Worm (Caenorhabditis elegans) whole organism, young adult: ENCODE measurements around the gene Y45G5AM.4.

Experiments used
- B0019.2 ChIP-seq: fragments of 200-800 bp; sonication (Bioruptor generic); conservative IDR thresholded peaks from 2 replicates; pipeline ENCODE4 v1.3.6; 2022; ENCODE audit warnings: missing genetic modification reagents, missing genetic modification characterization, missing compliant biosample characterization
- B0035.1 ChIP-seq: sonication (generic microtip); optimal IDR thresholded peaks from 2 replicates; lab custom pipeline; 2016; ENCODE audit warnings: missing genetic modification characterization, mild to moderate bottlenecking, missing compliant biosample characterization, missing genotype, missing genetic modification reagents
- F33H1.4 ChIP-seq: fragments of 200-800 bp; sonication (Bioruptor generic); IDR thresholded peaks from 2 replicates; pipeline ENCODE4 v1.3.6; 2022; ENCODE audit warnings: missing genetic modification reagents, missing genetic modification characterization, missing compliant biosample characterization
- F49E8.2 ChIP-seq: sonication (generic microtip); optimal IDR thresholded peaks from 3 replicates; lab custom pipeline; 2017; ENCODE audit warnings: missing genetic modification characterization, mild to moderate bottlenecking, missing compliant biosample characterization, antibody characterized with exemption, moderate library complexity; ENCODE audit not compliant: insufficient read depth
- F57A8.1 ChIP-seq: fragments of 200-800 bp; sonication (Bioruptor generic); optimal IDR thresholded peaks from 2 replicates; lab custom pipeline; 2018; ENCODE audit warnings: mild to moderate bottlenecking, missing genetic modification characterization, moderate library complexity, missing compliant biosample characterization
- K11D2.4 ChIP-seq: fragments of 200-800 bp; sonication (Bioruptor generic); IDR thresholded peaks from 2 replicates; pipeline ENCODE4 v1.3.6; 2022; ENCODE audit warnings: missing genetic modification reagents, missing genetic modification characterization, missing compliant biosample characterization
- T26A5.8 ChIP-seq: sonication (generic microtip); optimal IDR thresholded peaks from 2 replicates; lab custom pipeline; 2016; ENCODE audit warnings: missing genetic modification characterization, missing compliant biosample characterization
- Y67H2A.10 ChIP-seq: fragments of 200-800 bp; sonication (Bioruptor generic); conservative IDR thresholded peaks from 2 replicates; pipeline ENCODE4 v1.3.6; 2022; ENCODE audit warnings: missing genetic modification reagents, missing genetic modification characterization, missing compliant biosample characterization
- Y79H2A.3 ChIP-seq: fragments of 200-800 bp; sonication (Bioruptor generic); conservative IDR thresholded peaks from 2 replicates; pipeline ENCODE4 v1.3.6; 2022; ENCODE audit warnings: missing genetic modification reagents, missing genetic modification characterization, missing compliant biosample characterization
- Y95B8A.8 ChIP-seq: fragments of 200-800 bp; sonication (Bioruptor generic); IDR thresholded peaks from 2 replicates; pipeline ENCODE4 v1.3.6; 2022; ENCODE audit warnings: missing genetic modification reagents, missing genetic modification characterization, missing compliant biosample characterization
- akir-1 ChIP-seq: fragments of 200-800 bp; sonication (Bioruptor generic); optimal IDR thresholded peaks from 2 replicates; lab custom pipeline; 2018; ENCODE audit warnings: mild to moderate bottlenecking, missing genetic modification characterization, moderate library complexity, missing compliant biosample characterization
- aptf-3 ChIP-seq: fragments of 200-800 bp; sonication (Bioruptor generic); IDR thresholded peaks from 2 replicates; pipeline ENCODE4 v1.3.6; 2022; ENCODE audit warnings: missing genetic modification characterization, missing compliant biosample characterization
- atf-7 ChIP-seq: sonication (generic microtip); optimal IDR thresholded peaks from 2 replicates; lab custom pipeline; 2017; ENCODE audit warnings: mild to moderate bottlenecking, missing genetic modification characterization, missing compliant biosample characterization
- attf-5 ChIP-seq: fragments of 200-800 bp; sonication (Bioruptor generic); optimal IDR thresholded peaks from 2 replicates; lab custom pipeline; 2018; ENCODE audit warnings: mild to moderate bottlenecking, missing genetic modification characterization, missing compliant biosample characterization
- ccch-3 ChIP-seq: fragments of 200-800 bp; sonication (Bioruptor generic); optimal IDR thresholded peaks from 2 replicates; lab custom pipeline; 2018; ENCODE audit warnings: mild to moderate bottlenecking, missing genetic modification characterization, missing compliant biosample characterization
- cebp-1 ChIP-seq, 2 experiments: fragments of 200-800 bp in 1 of 2; sonication (Bioruptor generic) in 1 of 2; sonication (generic microtip) in 1 of 2; IDR thresholded peaks in 1 of 2; optimal IDR thresholded peaks in 1 of 2; 2 replicates each; pipeline versions ENCODE4 v1.3.6 to Lab custom; 2017 to 2022; ENCODE audit warnings: missing compliant biosample characterization in 2 of 2, missing genetic modification characterization in 2 of 2, mild to moderate bottlenecking in 1 of 2, missing genetic modification reagents in 1 of 2, moderate library complexity in 1 of 2
- ceh-58 ChIP-seq: fragments of 200-800 bp; sonication (Bioruptor generic); IDR thresholded peaks from 2 replicates; pipeline ENCODE4 v1.3.6; 2022; ENCODE audit warnings: missing genetic modification characterization, missing compliant biosample characterization
- ceh-79 ChIP-seq: sonication (generic microtip); optimal IDR thresholded peaks from 2 replicates; lab custom pipeline; 2017; ENCODE audit warnings: mild to moderate bottlenecking, missing genetic modification characterization, missing compliant biosample characterization
- ceh-91 ChIP-seq: fragments of 200-800 bp; sonication (Bioruptor generic); IDR thresholded peaks from 2 replicates; pipeline ENCODE4 v1.3.6; 2022; ENCODE audit warnings: missing genetic modification reagents, missing genetic modification characterization, missing compliant biosample characterization
- dpl-1 ChIP-seq: fragments of 150-350 bp; optimal IDR thresholded peaks from 2 replicates; lab custom pipeline; 2014; ENCODE audit warnings: missing biosample characterization, missing genetic modification reagents, missing genetic modification characterization
- egl-44 ChIP-seq: fragments of 200-800 bp; sonication (Bioruptor generic); IDR thresholded peaks from 2 replicates; pipeline ENCODE4 v1.3.6; 2022; ENCODE audit warnings: missing genetic modification reagents, missing genetic modification characterization, missing compliant biosample characterization
- him-1 ChIP-seq: sonication (generic microtip); optimal IDR thresholded peaks from 2 replicates; lab custom pipeline; 2016; ENCODE audit warnings: missing genotype, missing genetic modification reagents, missing genetic modification characterization, missing compliant biosample characterization
- hlh-12 ChIP-seq: sonication (generic microtip); optimal IDR thresholded peaks from 2 replicates; lab custom pipeline; 2016; ENCODE audit warnings: missing genetic modification characterization, missing compliant biosample characterization
- hmg-1.2 ChIP-seq: fragments of 200-800 bp; sonication (Bioruptor generic); IDR thresholded peaks from 2 replicates; pipeline ENCODE4 v1.3.6; 2022; ENCODE audit warnings: missing genetic modification reagents, missing genetic modification characterization, missing compliant biosample characterization
- hsf-1 ChIP-seq: fragments of 200-800 bp; sonication (Bioruptor generic); IDR thresholded peaks from 2 replicates; pipeline ENCODE4 v1.3.6; 2022; ENCODE audit warnings: missing genetic modification reagents, missing genetic modification characterization, missing compliant biosample characterization
- lag-1 ChIP-seq: fragments of 200-800 bp; sonication (Bioruptor generic); IDR thresholded peaks from 2 replicates; pipeline ENCODE4 v1.3.6; 2022; ENCODE audit warnings: missing genetic modification reagents, missing genetic modification characterization, missing compliant biosample characterization
- lin-35 ChIP-seq, 3 experiments: fragments of 150-350 bp in 2 of 3; sonication (generic microtip) in 1 of 3; optimal IDR thresholded peaks; 2 replicates each; lab custom pipeline; 2014 to 2018; ENCODE audit warnings: missing biosample characterization in 3 of 3, missing genetic modification characterization in 3 of 3, missing genetic modification reagents in 3 of 3
- lsl-1 ChIP-seq: fragments of 200-800 bp; sonication (Bioruptor generic); optimal IDR thresholded peaks from 2 replicates; lab custom pipeline; 2018; ENCODE audit warnings: mild to moderate bottlenecking, missing genetic modification characterization, moderate library complexity, missing compliant biosample characterization
- madf-3 ChIP-seq: fragments of 200-800 bp; sonication (Bioruptor generic); IDR thresholded peaks from 2 replicates; pipeline ENCODE4 v1.3.6; 2022; ENCODE audit warnings: missing genetic modification reagents, missing genetic modification characterization, missing compliant biosample characterization
- mel-28 ChIP-seq: sonication (generic microtip); optimal IDR thresholded peaks from 2 replicates; lab custom pipeline; 2016; ENCODE audit warnings: borderline replicate concordance, mild to moderate bottlenecking, missing genetic modification characterization, missing compliant biosample characterization
- nhr-80 ChIP-seq: sonication (generic microtip); optimal IDR thresholded peaks from 2 replicates; lab custom pipeline; 2016; ENCODE audit warnings: missing genetic modification characterization, missing compliant biosample characterization
- pha-4 ChIP-seq: fragments of 150-350 bp; sonication (generic microtip); optimal IDR thresholded peaks from 2 replicates; lab custom pipeline; 2014; ENCODE audit warnings: missing biosample characterization, missing genetic modification reagents, missing genetic modification characterization
- rcor-1 ChIP-seq: fragments of 200-800 bp; sonication (Bioruptor generic); IDR thresholded peaks from 2 replicates; pipeline ENCODE4 v1.3.6; 2022; ENCODE audit warnings: missing genetic modification reagents, missing genetic modification characterization, missing compliant biosample characterization
- rec-8 ChIP-seq, 2 experiments: sonication (generic microtip); optimal IDR thresholded peaks; 2 replicates each; lab custom pipeline; 2016; ENCODE audit warnings: mild to moderate bottlenecking in 2 of 2, missing genetic modification characterization in 2 of 2, missing genetic modification reagents in 2 of 2, missing genotype in 2 of 2, missing biosample characterization in 1 of 2, missing compliant biosample characterization in 1 of 2, moderate library complexity in 1 of 2
- snpc-4 ChIP-seq, 5 experiments: fragments of 150-350 bp in 1 of 5; sonication (generic microtip) in 4 of 5; optimal IDR thresholded peaks; 2 replicates each; lab custom pipeline; 2014 to 2018; ENCODE audit warnings: missing genetic modification characterization in 5 of 5, missing biosample characterization in 3 of 5, antibody characterized with exemption in 2 of 5, mild to moderate bottlenecking in 2 of 5, missing compliant biosample characterization in 2 of 5, missing genotype in 2 of 5, moderate library complexity in 2 of 5, missing genetic modification reagents in 1 of 5
- xnd-1 ChIP-seq: sonication (generic microtip); optimal IDR thresholded peaks from 2 replicates; lab custom pipeline; 2016; ENCODE audit warnings: missing genotype, missing genetic modification reagents, missing genetic modification characterization, missing compliant biosample characterization
- zfh-2 ChIP-seq: fragments of 200-800 bp; sonication (Bioruptor generic); conservative IDR thresholded peaks from 2 replicates; pipeline ENCODE4 v1.3.6; 2022; ENCODE audit warnings: missing genetic modification reagents, missing genetic modification characterization, missing compliant biosample characterization
- ztf-26 ChIP-seq: sonication (generic microtip); optimal IDR thresholded peaks from 2 replicates; lab custom pipeline; 2017; ENCODE audit warnings: missing genetic modification characterization, missing compliant biosample characterization

Y45G5AM.4 gene

DNA sequence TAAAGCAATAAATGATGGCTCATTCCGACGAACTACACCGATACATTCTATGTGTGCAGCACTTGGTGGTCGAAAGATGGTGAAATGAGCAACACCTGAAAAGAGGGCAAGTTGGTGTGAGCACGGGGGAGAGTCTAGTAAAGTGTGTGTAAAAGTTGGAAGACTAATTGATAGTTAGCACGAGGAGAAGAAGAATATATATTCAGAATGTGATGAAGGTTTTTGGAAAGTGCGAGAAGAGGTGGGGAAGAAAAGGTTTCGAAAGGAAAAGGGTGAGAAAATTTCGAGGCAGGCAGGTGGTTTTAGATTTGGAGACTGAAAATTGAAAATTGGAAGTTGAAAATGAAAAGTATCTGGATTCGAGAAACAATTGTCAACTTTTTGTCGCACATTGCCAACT lies 10.8 kb upstream of the Y45G5AM.4 start, which contains the start of gene Y45G5AM.6:
Gene Y45G5AM.6, minus strand, starts transcription at position 101 of the 400 bp plus-strand sequence.
- TF ChIP-seq cebp-1 (GFP tag; IDR thresholded peaks at IDR 0.05; lab: Robert Waterston, UW) (no peak), cebp-1 (tag; optimal IDR thresholded peaks at IDR 0.05; lab: Kevin White, UChicago) (no peak), F33H1.4 (no peak), B0019.2 (GFP tag; lab: Robert Waterston, UW) (no peak), hsf-1 (GFP tag; lab: Robert Waterston, UW) (no peak), madf-3 (GFP tag; lab: Robert Waterston, UW) (no peak), Y79H2A.3 (no peak), egl-44 (no peak), lag-1 (GFP tag; lab: Robert Waterston, UW) (no peak)

DNA sequence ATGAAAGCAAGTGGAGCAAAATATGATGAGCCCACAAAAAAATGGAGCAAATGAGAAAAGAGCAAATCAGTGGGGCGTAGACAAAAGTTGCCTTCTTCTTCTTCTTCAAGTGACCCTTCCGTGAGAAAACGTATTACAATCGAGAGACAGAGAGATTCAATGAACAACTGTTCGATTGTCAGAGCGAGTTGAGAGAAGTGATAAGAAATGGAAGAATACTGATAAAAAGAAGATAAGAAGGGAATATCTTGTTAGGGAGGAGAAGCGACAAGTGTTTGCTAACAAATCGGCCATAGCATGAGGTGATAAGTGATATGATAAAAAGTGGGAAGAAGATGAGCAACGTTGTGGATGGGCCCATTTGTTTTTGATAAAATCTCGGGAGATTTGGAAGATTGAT lies 5.7 kb upstream of the Y45G5AM.4 start:
- TF ChIP-seq pha-4 (tag; lab: Kevin White, UChicago), result no peak
- TF ChIP-seq T26A5.8 (tag; lab: Kevin White, UChicago), result no peak
- no peak for TF ChIP-seq him-1 (tag; lab: Kevin White, UChicago)
- TF ChIP-seq Y95B8A.8 (GFP tag; lab: Robert Waterston, UW), result no peak
- no peak for TF ChIP-seq snpc-4 (GFP tag; optimal IDR thresholded peaks at IDR 0.05; lab: Kevin White, UChicago)
- TF ChIP-seq snpc-4 (tag; optimal IDR thresholded peaks at IDR 0.05; lab: Kevin White, UChicago), result no peak
- no peak for TF ChIP-seq zfh-2 (GFP tag; lab: Robert Waterston, UW)
- TF ChIP-seq lsl-1 (GFP tag; lab: Kevin White, UChicago), result no peak
- TF ChIP-seq rec-8 (tag; optimal IDR thresholded peaks at IDR 0.05; lab: Kevin White, UChicago), result no peak
- TF ChIP-seq ceh-58 (GFP tag; lab: Robert Waterston, UW), result no peak
- TF ChIP-seq, all 124 proteins: peak for 0

DNA sequence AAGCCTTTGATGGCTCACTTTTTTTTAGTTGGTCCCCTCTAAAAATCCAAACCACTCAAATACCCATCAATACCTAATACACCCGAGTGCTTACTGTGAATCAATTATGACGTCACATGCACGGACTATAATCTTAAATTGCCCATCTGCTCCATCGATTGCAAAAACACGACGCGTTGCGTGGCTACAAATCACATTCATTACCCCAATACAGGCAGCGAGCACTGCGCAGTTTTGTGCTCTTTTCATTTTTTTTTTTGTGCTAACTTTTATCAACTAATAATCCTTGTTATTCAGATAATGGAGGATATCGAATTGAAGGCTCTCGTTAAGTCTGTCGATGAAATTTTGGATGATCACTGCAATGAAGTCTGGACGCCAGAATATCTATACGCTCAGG lies 2.9 kb upstream of the Y45G5AM.4 start, which contains the start of gene Y45G5AM.5:
Gene Y45G5AM.5, plus strand, starts transcription at position 301 of the 400 bp plus-strand sequence.
- TF ChIP-seq rcor-1 (GFP tag; lab: Robert Waterston, UW) (no peak), xnd-1 (tag; lab: Kevin White, UChicago) (no peak), hmg-1.2 (GFP tag; lab: Robert Waterston, UW) (no peak), mel-28 (tag; lab: Kevin White, UChicago) (no peak), egl-44 (no peak), hlh-12 (tag; lab: Kevin White, UChicago) (no peak), aptf-3 (GFP tag; lab: Robert Waterston, UW) (no peak), F57A8.1 (GFP tag; lab: Kevin White, UChicago) (no peak), ztf-26 (no peak), ceh-79 (tag; lab: Kevin White, UChicago) (no peak), atf-7 (tag; lab: Kevin White, UChicago) (no peak), dpl-1 (GFP tag; lab: Kevin White, UChicago) (no peak), F49E8.2 (no peak), ceh-91 (no peak), nhr-80 (tag; lab: Kevin White, UChicago) (no peak)
- TF ChIP-seq, all 124 proteins: peak for 0

DNA sequence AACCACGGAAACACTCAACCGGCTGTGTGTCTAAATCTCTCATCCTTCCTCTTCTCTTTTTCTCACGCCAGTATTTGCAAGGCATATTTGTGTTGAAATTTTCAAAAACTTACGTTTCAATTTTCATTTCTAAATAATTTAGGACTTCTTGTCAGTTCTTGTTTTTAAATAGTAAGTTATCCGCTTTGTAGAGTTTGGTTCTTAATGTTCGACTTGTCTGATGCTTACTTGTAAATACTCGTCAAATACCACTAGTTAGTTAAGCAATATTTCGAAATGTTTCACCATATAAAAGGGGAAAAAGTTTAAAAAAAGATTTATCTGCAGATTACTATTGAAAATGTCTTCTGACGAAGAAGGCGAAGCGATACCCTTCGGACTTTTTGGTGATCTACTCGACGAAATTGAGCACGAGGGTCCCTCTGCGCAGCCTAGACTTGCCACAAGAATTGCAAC lies 1.5 kb downstream of the Y45G5AM.4 start, which contains the start of gene Y45G5AM.3:
Gene Y45G5AM.3, plus strand, starts transcription at position 51 of the 456 bp plus-strand sequence.
- TF ChIP-seq lin-35 (GFP tag; optimal IDR thresholded peaks at IDR 0.05; lab: Kevin White, UChicago), result no peak
- TF ChIP-seq K11D2.4 (GFP tag; lab: Robert Waterston, UW), result no peak
- no peak for TF ChIP-seq atf-7 (tag; lab: Kevin White, UChicago)
- TF ChIP-seq ccch-3, result no peak
- TF ChIP-seq hmg-1.2 (GFP tag; lab: Robert Waterston, UW), result peak; percentile 30; the same call in 1 of the 2 replicates
- no peak for TF ChIP-seq B0035.1 (tag; lab: Kevin White, UChicago)
- TF ChIP-seq akir-1 (GFP tag; lab: Kevin White, UChicago), result no peak
- TF ChIP-seq attf-5 (GFP tag; lab: Kevin White, UChicago), result peak; percentile 5
- no peak for TF ChIP-seq Y79H2A.3
- TF ChIP-seq Y67H2A.10 (GFP tag; lab: Robert Waterston, UW), result no peak
- TF ChIP-seq, all 124 proteins: peak for 2
